Worm (Caenorhabditis elegans) whole organism, early embryonic: Measurements from ENCODE around the gene F28H6.7.

Experiments used
- B0310.2 ChIP-seq: sonication (generic microtip); optimal IDR thresholded peaks from 2 replicates; lab custom pipeline; 2016; ENCODE audit warnings: mild to moderate bottlenecking, missing genetic modification characterization, missing compliant biosample characterization
- F13C5.2 ChIP-seq: sonication (generic microtip); optimal IDR thresholded peaks from 2 replicates; lab custom pipeline; 2017; ENCODE audit warnings: mild to moderate bottlenecking, missing genetic modification characterization, inconsistent platforms, missing compliant biosample characterization
- aly-1 ChIP-seq: sonication (generic microtip); optimal IDR thresholded peaks from 2 replicates; lab custom pipeline; 2016; ENCODE audit warnings: missing genetic modification characterization, missing compliant biosample characterization
- ama-1 ChIP-seq: fragments of 150-350 bp; optimal IDR thresholded peaks from 2 replicates; lab custom pipeline; 2014
- ceh-13 ChIP-seq: fragments of 200-800 bp; sonication (Bioruptor generic); optimal IDR thresholded peaks from 2 replicates; lab custom pipeline; 2018; ENCODE audit warnings: mild to moderate bottlenecking, missing genetic modification characterization, missing compliant biosample characterization
- ceh-36 ChIP-seq: sonication (generic microtip); optimal IDR thresholded peaks from 2 replicates; lab custom pipeline; 2016; ENCODE audit warnings: missing genetic modification characterization, inconsistent platforms, missing compliant biosample characterization
- ets-7 ChIP-seq: sonication (generic microtip); optimal IDR thresholded peaks from 2 replicates; lab custom pipeline; 2016; ENCODE audit warnings: missing genotype, missing genetic modification characterization, missing compliant biosample characterization
- flt-1 ChIP-seq: fragments of 200-800 bp; sonication (Bioruptor generic); IDR thresholded peaks from 2 replicates; pipeline ENCODE4 v1.3.6; 2022; ENCODE audit warnings: missing genetic modification characterization, missing compliant biosample characterization
- hmbx-1 ChIP-seq: sonication (generic microtip); optimal IDR thresholded peaks from 2 replicates; lab custom pipeline; 2016; ENCODE audit warnings: mild to moderate bottlenecking, missing genetic modification characterization, missing compliant biosample characterization
- hmg-4 ChIP-seq: fragments of 200-800 bp; sonication (Bioruptor generic); optimal IDR thresholded peaks from 2 replicates; lab custom pipeline; 2018; ENCODE audit warnings: mild to moderate bottlenecking, missing genetic modification characterization, missing compliant biosample characterization
- hnd-1 ChIP-seq: sonication (generic microtip); optimal IDR thresholded peaks from 2 replicates; lab custom pipeline; 2016; ENCODE audit warnings: missing genetic modification characterization, missing compliant biosample characterization
- pes-1 ChIP-seq: fragments of 200-800 bp; sonication (Bioruptor generic); IDR thresholded peaks from 2 replicates; pipeline ENCODE4 v1.3.6; 2022; ENCODE audit warnings: missing genetic modification reagents, missing genetic modification characterization, missing compliant biosample characterization
- scrt-1 ChIP-seq: fragments of 200-800 bp; sonication (Bioruptor generic); IDR thresholded peaks from 2 replicates; pipeline ENCODE4 v1.3.6; 2022; ENCODE audit warnings: missing genetic modification characterization, missing compliant biosample characterization
- sea-1 ChIP-seq: fragments of 200-800 bp; sonication (Bioruptor generic); conservative IDR thresholded peaks from 2 replicates; pipeline ENCODE4 v1.3.6; 2022; ENCODE audit warnings: missing genetic modification characterization, missing compliant biosample characterization
- tbx-11 ChIP-seq: fragments of 200-800 bp; sonication (Bioruptor generic); IDR thresholded peaks from 2 replicates; pipeline ENCODE4 v1.3.6; 2022; ENCODE audit warnings: missing genetic modification characterization, missing compliant biosample characterization
- tbx-37 ChIP-seq: fragments of 200-800 bp; sonication (Bioruptor generic); conservative IDR thresholded peaks from 2 replicates; pipeline ENCODE4 v1.3.6; 2022; ENCODE audit warnings: missing genetic modification reagents, missing genetic modification characterization, missing compliant biosample characterization
- tra-4 ChIP-seq: sonication (generic microtip); optimal IDR thresholded peaks from 2 replicates; lab custom pipeline; 2017; ENCODE audit warnings: missing genetic modification characterization, missing compliant biosample characterization

F28H6.7 gene

DNA sequence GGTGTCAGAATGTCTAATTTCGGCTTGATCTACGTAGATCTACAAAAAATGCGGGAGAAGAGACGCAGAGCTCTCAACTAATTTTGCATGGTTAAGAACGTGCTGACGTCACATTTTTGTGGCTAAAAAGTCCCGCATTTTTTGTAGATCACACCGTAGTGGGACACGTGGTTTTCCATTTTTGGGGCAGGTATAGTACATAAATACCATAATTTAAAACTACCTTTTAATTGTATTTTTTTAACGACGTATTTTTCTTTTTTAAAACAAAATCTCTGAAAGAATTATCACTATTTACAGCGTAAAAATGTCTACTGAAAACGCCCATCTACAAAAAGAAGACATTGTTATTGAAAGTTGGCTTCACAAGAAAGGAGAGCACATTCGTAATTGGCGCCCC is 31.5 kb downstream of the F28H6.7 start, which contains the start of gene akt-2:
akt-2 (plus strand) TSS at position 301 of the 400 bp plus-strand sequence.
- TF ChIP-seq sea-1 (GFP tag; lab: Robert Waterston, UW) (no peak), flt-1 (GFP tag; lab: Robert Waterston, UW) (no peak), ceh-13 (GFP tag; lab: Kevin White, UChicago) (no peak), F13C5.2 (tag; lab: Kevin White, UChicago) (no peak), B0310.2 (no peak), aly-1 (tag; lab: Kevin White, UChicago) (no peak), tbx-37 (GFP tag; lab: Robert Waterston, UW) (no peak), ceh-36 (tag; lab: Kevin White, UChicago) (no peak), tra-4 (no peak), ama-1 (no peak), hmg-4 (GFP tag; lab: Kevin White, UChicago) (no peak)

DNA sequence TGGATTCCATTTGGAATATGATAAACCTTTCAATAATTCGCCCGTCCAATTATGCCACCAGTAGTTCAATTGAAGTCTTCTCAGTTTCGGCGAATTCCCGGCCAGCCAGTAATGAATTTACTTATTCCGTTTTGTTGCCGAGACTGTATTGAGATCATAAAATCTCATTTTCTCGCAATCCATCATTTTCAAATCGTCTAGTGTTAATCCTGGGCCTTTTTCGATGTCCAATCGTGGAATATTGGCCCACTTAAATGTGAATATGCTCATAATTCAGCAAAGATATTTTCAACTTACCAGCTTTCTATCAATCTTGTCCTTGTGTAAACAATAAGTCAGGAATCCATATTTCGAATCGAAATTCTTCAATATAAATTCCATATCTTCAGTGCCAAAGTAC is 36.7 kb downstream of the F28H6.7 start:
- TF ChIP-seq tbx-11 (GFP tag; lab: Robert Waterston, UW) (no peak), hnd-1 (tag; lab: Kevin White, UChicago) (no peak), sea-1 (GFP tag; lab: Robert Waterston, UW) (no peak), hmbx-1 (tag; lab: Kevin White, UChicago) (no peak), aly-1 (tag; lab: Kevin White, UChicago) (no peak), hmg-4 (GFP tag; lab: Kevin White, UChicago) (no peak), ets-7 (tag; lab: Kevin White, UChicago) (no peak), B0310.2 (no peak)

DNA sequence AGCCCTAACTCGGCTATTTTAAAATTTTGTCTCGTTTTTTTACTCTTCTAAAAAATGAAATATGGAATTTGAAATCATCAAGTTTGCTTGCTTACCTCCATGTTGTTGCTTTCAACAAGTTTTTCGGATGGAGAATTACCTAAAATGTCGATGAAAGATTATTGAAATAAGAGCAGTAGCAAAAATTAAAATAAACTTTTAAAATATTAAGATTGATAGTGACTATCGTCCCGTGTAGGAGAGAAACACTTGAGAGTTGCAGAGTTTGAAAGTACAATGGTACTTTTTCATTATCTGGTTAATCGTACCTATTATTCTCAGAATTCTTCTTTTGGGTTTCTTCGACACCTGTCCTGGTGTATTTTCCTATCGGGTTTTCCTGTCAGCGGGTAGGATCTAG is 41.0 kb downstream of the F28H6.7 start, which contains the start of gene ceh-90:
ceh-90 (minus strand) TSS at position 101 of the 400 bp plus-strand sequence.
- TF ChIP-seq hmbx-1 (tag; lab: Kevin White, UChicago) = no peak
- no peak for TF ChIP-seq tbx-37 (GFP tag; lab: Robert Waterston, UW)
- TF ChIP-seq scrt-1 = no peak
- no peak for TF ChIP-seq hnd-1 (tag; lab: Kevin White, UChicago)
- no peak for TF ChIP-seq pes-1 (GFP tag; lab: Robert Waterston, UW)
- TF ChIP-seq tra-4 = no peak
- TF ChIP-seq ets-7 (tag; lab: Kevin White, UChicago) = no peak
- no peak for TF ChIP-seq hmg-4 (GFP tag; lab: Kevin White, UChicago)
- no peak for TF ChIP-seq B0310.2
- TF ChIP-seq tbx-11 (GFP tag; lab: Robert Waterston, UW) = no peak
- TF ChIP-seq sea-1 (GFP tag; lab: Robert Waterston, UW) = no peak
- TF ChIP-seq F13C5.2 (tag; lab: Kevin White, UChicago) = no peak
- no peak for TF ChIP-seq flt-1 (GFP tag; lab: Robert Waterston, UW)
- no peak for TF ChIP-seq ceh-36 (tag; lab: Kevin White, UChicago)
- TF ChIP-seq aly-1 (tag; lab: Kevin White, UChicago) = no peak

DNA sequence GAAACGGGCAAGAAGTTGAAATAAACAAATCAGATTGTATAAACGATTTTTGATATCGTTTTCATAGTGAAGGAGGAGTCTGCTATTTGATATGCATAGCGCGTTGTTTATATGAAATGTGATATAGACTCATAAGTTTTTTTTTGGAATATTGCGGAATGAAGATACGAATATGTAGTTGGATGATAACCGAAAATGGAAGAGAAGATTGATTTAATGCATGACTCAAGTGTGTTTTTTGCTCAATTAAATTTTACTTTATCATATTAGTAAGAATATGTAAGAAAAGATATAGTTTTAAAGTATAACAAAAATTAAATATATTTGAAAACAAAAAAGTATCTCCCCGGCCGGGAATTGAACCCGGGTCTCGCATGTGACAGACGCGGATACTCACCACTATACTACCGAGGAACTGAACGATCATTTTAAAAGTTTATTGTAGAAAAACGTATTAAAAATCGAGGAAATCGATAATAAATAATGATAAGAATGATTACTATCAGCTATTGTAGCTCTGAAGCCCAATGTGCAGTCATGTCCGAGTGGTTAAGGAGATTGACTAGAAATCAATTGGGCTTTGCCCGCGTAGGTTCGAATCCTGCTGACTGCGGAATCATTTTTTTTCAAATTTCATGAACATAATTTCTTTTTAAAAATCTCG is 45.9 kb downstream of the F28H6.7 start, which contains the start of gene lgc-25:
lgc-25 (minus strand) TSS at position 51 of the 664 bp plus-strand sequence.
- TF ChIP-seq aly-1 (tag; lab: Kevin White, UChicago) (no peak), pes-1 (GFP tag; lab: Robert Waterston, UW) (no peak), tbx-37 (GFP tag; lab: Robert Waterston, UW) (no peak), hmbx-1 (tag; lab: Kevin White, UChicago) (no peak), scrt-1 (no peak), hnd-1 (tag; lab: Kevin White, UChicago) (no peak), flt-1 (GFP tag; lab: Robert Waterston, UW) (no peak), hmg-4 (GFP tag; lab: Kevin White, UChicago) (no peak), ceh-36 (tag; lab: Kevin White, UChicago) (no peak), ama-1 (no peak), sea-1 (GFP tag; lab: Robert Waterston, UW) (no peak), ceh-13 (GFP tag; lab: Kevin White, UChicago) (no peak), ets-7 (tag; lab: Kevin White, UChicago) (no peak), F13C5.2 (tag; lab: Kevin White, UChicago) (no peak), B0310.2 (no peak), tbx-11 (GFP tag; lab: Robert Waterston, UW) (no peak), tra-4 (no peak)

DNA sequence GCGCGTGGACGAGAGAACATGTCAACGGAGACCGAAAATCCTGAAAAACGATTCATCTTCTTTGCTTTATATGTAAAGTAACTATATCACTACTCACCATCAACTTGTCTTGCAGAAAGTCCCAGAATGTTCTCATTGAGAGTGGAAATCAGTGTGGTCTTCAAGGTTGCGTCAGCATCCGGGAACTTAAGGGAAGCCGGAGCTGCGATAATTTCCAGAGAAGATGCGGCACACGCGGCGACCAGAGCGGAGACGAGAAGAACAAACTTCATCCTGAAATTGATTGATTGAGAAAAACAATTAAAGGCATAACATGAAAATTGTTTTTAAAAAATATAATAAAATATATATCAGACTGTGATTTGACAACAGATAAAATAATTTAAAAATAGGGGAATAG is 48.3 kb downstream of the F28H6.7 start, which contains the start of gene vha-20:
vha-20 (minus strand) TSS at position 273 of the 400 bp plus-strand sequence.
- TF ChIP-seq tbx-37 (GFP tag; lab: Robert Waterston, UW) (no peak), hnd-1 (tag; lab: Kevin White, UChicago) (no peak), ceh-13 (GFP tag; lab: Kevin White, UChicago) (no peak), B0310.2 (no peak), aly-1 (tag; lab: Kevin White, UChicago) (no peak), ama-1 (no peak), tra-4 (no peak), F13C5.2 (tag; lab: Kevin White, UChicago) (no peak), hmg-4 (GFP tag; lab: Kevin White, UChicago) (no peak), ets-7 (tag; lab: Kevin White, UChicago) (no peak), scrt-1 (no peak), flt-1 (GFP tag; lab: Robert Waterston, UW) (no peak), hmbx-1 (tag; lab: Kevin White, UChicago) (no peak), ceh-36 (tag; lab: Kevin White, UChicago) (no peak), sea-1 (GFP tag; lab: Robert Waterston, UW) (no peak), tbx-11 (GFP tag; lab: Robert Waterston, UW) (no peak), pes-1 (GFP tag; lab: Robert Waterston, UW) (no peak)

DNA sequence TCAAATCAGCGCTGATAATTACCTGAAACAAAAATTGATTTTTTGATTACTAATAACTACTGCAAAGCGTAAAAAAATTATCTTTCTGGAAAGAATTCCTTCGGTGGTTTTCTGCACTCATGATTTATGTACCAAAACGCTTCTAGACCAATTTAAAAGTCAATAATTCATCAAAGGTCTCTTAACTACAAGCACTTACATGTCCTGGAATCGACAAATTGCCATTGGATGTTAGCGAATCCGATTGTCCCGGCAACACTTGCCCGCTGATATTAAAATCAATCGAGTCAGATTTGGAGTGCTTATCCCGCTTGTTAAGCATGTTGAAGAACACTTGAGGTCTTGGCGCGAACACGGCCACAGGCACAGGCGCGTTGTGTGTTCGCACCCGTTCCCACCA is 49.2 kb downstream of the F28H6.7 start:
- TF ChIP-seq ets-7 (tag; lab: Kevin White, UChicago) (no peak), hmg-4 (GFP tag; lab: Kevin White, UChicago) (peak; percentile 3)
